Fruit fly (Drosophila melanogaster): ENCODE data around the gene CG11313.

CG11313 gene

DNA sequence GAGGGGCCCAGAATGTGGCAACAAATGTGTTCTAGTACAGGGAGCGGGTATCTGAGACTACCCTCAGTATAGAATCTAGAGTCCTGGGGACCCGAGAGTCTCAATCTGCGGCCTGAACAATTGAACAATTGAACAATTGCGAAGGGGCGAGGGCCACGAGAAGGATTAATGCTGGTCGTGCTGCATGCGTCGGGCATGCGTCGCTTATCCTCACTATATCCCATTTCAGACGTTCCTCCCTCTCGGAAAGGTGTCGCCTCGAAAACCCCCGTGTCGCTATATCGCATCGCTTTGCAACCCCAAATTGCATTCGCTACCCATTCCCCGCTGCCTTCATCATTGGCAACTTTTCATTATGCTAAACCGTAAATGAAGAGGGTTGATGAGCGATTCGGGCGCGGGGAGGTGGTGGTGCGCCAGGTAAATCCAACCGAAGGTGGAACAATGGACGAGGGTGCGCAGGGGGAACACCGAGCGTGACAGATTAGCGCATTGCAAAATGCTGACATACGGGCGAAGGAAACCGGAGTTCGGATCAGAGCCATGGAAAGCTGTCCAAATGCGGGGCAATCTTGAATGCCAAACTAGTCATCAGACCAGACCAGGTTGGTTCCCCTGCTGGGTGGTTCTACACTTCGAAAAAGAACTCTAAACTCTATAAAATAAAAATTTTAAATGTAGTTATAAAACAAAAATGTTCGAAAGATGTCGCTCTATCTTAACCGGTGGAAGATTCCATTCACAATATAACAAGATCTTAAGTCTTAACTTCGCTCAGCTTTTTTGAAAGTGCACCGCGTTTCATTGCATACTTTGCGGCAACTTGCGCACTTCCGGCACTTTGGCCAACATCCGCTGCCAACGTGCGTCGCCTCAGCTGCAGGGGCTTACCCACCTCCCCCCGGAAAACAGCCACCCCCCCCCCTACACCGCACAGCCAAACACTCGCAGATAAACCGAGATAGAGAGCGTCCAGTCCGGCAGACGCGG is 28.1 kb upstream of the CG11313 start (continued):
- TF ChIP-seq CG2129 (GFP tag; IDR thresholded peaks at IDR 0.05; ENCODE audit: partially characterized antibody) = no peak

DNA sequence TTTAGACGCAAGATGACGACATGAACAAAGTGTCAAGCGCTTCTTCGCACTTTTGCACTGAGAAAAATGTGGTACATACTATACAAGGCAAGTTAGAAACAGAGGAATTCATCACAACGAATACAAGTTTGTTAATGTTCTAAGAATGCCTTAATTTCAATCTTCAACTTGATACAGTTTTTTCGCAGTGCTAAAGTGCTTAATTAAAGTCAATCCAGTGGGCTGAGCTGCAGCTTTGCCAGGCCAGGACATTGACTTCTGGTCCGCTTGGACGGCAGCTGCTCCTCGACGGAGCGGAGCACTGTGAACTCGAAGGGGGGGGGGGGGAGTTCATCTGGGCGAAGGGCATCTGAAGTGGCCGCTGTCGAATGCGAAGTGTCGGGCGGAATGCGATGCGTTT is 25.2 kb upstream of the CG11313 start:
- no peak for TF ChIP-seq Max (GFP tag; optimal IDR thresholded peaks at IDR 0.05)
- TF ChIP-seq vnd (GFP tag; IDR thresholded peaks at IDR 0.05; ENCODE audit: partially characterized antibody) = no peak
- TF ChIP-seq Doc3 (GFP tag; IDR thresholded peaks at IDR 0.05; ENCODE audit: partially characterized antibody) = no peak
- TF ChIP-seq cg (GFP tag; optimal IDR thresholded peaks at IDR 0.05) = no peak
- no peak for TF ChIP-seq CG4282 (GFP tag; optimal IDR thresholded peaks at IDR 0.05)
- TF ChIP-seq Taf1 (GFP tag; IDR thresholded peaks at IDR 0.05) = no peak
- TF ChIP-seq CG32767 (GFP tag; IDR thresholded peaks at IDR 0.05) = no peak
- no peak for TF ChIP-seq vvl (GFP tag; IDR thresholded peaks at IDR 0.05)
- TF ChIP-seq CG17802 (tag; optimal IDR thresholded peaks at IDR 0.05) = no peak
- TF ChIP-seq az2 (GFP tag; optimal IDR thresholded peaks at IDR 0.05) = no peak

DNA sequence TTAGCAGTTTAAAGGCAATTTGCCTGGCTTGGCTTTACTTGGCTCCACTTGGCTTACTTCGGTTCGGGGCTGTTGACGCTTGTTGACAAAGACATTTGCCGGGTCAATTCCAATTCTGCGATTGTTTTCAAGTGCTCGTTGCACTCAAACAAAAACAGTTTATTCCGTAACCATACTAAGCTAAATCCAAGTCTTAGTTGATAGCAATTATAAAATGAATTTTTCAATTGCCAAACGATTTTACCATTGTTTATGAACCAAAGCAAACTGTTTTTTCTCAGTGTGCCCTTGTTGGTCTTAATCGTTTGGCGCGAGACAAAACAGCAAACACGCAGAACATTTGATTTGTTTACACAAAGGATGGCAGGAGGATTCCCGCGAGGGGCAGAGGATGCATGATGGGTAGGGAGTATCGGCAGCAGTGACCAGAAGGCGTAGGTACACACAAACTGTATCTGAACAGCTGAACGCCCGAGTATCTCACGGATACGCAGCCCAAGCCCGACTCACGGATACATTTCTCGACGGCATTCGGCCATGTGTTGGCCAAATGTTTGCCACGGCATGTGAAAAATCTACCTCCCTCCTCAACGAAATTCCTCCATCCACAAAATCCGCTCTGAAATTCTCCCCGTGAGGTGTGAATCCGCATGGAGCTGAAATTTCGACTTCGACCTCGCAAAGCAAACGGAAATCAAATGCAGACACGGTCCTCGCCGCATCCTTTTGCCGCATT is 23.7 kb upstream of the CG11313 start:
- TF ChIP-seq Med (GFP tag) (peak; percentile 46), fu2 (GFP tag; optimal IDR thresholded peaks at IDR 0.05) (no peak), ems (GFP tag; optimal IDR thresholded peaks at IDR 0.05) (no peak), CG4404 (GFP tag; IDR thresholded peaks at IDR 0.05) (0 out of 2 replicates have a peak, but pooled peaks have one; percentile 30), tll (GFP tag; optimal IDR thresholded peaks at IDR 0.05) (peak in 1 of 2 experiments; percentile 84), CG7786 (GFP tag; optimal IDR thresholded peaks at IDR 0.05) (no peak), sqz (GFP tag; optimal IDR thresholded peaks at IDR 0.05) (no peak), CG15011 (GFP tag; optimal IDR thresholded peaks at IDR 0.05) (no peak), prd (optimal IDR thresholded peaks at IDR 0.05) (no peak), prd (GFP tag; IDR thresholded peaks at IDR 0.05) (peak; percentile 67), CG2712 (tag; optimal IDR thresholded peaks at IDR 0.05) (peak; percentile 3), CG8765 (GFP tag; IDR thresholded peaks at IDR 0.05) (0 out of 2 replicates have a peak, but pooled peaks have one; percentile 8), fd96Cb (tag; optimal IDR thresholded peaks at IDR 0.05) (no peak), twi (tag; optimal IDR thresholded peaks at IDR 0.05) (peak; percentile 96), sob (GFP tag; IDR thresholded peaks at IDR 0.05) (no peak), CG10321 (GFP tag; IDR thresholded peaks at IDR 0.05) (no peak), CG2199 (GFP tag; IDR thresholded peaks at IDR 0.05) (no peak), CG13123 (GFP tag; optimal IDR thresholded peaks at IDR 0.05) (no peak), ssp (GFP tag; IDR thresholded peaks at IDR 0.05) (0 out of 2 replicates have a peak, but pooled peaks have one; percentile 6), CG12071 (GFP tag; optimal IDR thresholded peaks at IDR 0.05) (no peak), D (optimal IDR thresholded peaks at IDR 0.05) (no peak), D (GFP tag; optimal IDR thresholded peaks at IDR 0.05) (no peak)

- TF ChIP-seq CG4360 (GFP tag; IDR thresholded peaks at IDR 0.05) (no peak), Opbp (GFP tag; IDR thresholded peaks at IDR 0.05; ENCODE audit: partially characterized antibody) (no peak), CG5180 (GFP tag; optimal IDR thresholded peaks at IDR 0.05) (no peak), sens (GFP tag) (peak; percentile 9)
Measured at dm6 chr3R:30750898-30751297, 19.9 kb upstream of the CG11313 start.

Data from whole organism, embryonic.